Fruit fly (Drosophila melanogaster) whole organism, wandering third instar larva: ENCODE measurements around the gene CG6709.

ENCODE experiments used
- Abd-B ChIP-seq: fragments of >200 bp; optimal IDR thresholded peaks from 2 replicates; lab custom pipeline; 2017; ENCODE audit warnings: missing biosample characterization, missing genetic modification characterization
- CG32264 ChIP-seq: fragments of 200-800 bp; sonication (Bioruptor generic); optimal IDR thresholded peaks from 2 replicates; lab custom pipeline; 2016; ENCODE audit warnings: missing biosample characterization, missing genetic modification characterization
- CG9705 ChIP-seq: fragments of 200-800 bp; sonication (Bioruptor generic); optimal IDR thresholded peaks from 2 replicates; lab custom pipeline; 2018; ENCODE audit warnings: missing biosample characterization, mild to moderate bottlenecking, missing genetic modification characterization
- CrebA ChIP-seq: fragments of 200-800 bp; sonication (Bioruptor generic); optimal IDR thresholded peaks from 2 replicates; lab custom pipeline; 2016; ENCODE audit warnings: missing biosample characterization, mild to moderate bottlenecking, missing genetic modification characterization, borderline replicate concordance
- Dfd ChIP-seq: fragments of >200 bp; optimal IDR thresholded peaks from 2 replicates; lab custom pipeline; 2017; ENCODE audit warnings: missing biosample characterization, missing genetic modification characterization
- Dif ChIP-seq: fragments of 200-275, 200-300 bp; sonication (Bioruptor generic); optimal IDR thresholded peaks from 2 replicates; lab custom pipeline; 2018; ENCODE audit warnings: missing biosample characterization, missing genetic modification characterization; ENCODE audit not compliant: partially characterized antibody
- GATAd ChIP-seq: sonication (Bioruptor generic); optimal IDR thresholded peaks from 2 replicates; lab custom pipeline; 2016; ENCODE audit warnings: missing biosample characterization, missing genetic modification characterization
- HLH106 ChIP-seq: fragments of 200-800 bp; optimal IDR thresholded peaks from 3 replicates; lab custom pipeline; 2019; ENCODE audit warnings: missing biosample characterization, mild to moderate bottlenecking, missing genetic modification characterization, moderate library complexity
- Hnf4 ChIP-seq: fragments of 200-800 bp; sonication (Bioruptor generic); optimal IDR thresholded peaks from 2 replicates; lab custom pipeline; 2016; ENCODE audit warnings: missing biosample characterization, mild to moderate bottlenecking, missing genetic modification characterization
- Hr78 ChIP-seq: fragments of >200 bp; optimal IDR thresholded peaks from 2 replicates; lab custom pipeline; 2017; ENCODE audit warnings: missing biosample characterization, missing genetic modification characterization
- Hr83 ChIP-seq: fragments of 200-300 bp; sonication (Bioruptor generic); optimal IDR thresholded peaks from 2 replicates; lab custom pipeline; 2016; ENCODE audit warnings: missing biosample characterization, mild to moderate bottlenecking, missing genetic modification characterization, moderate library complexity; ENCODE audit not compliant: poor library complexity, severe bottlenecking
- Jra ChIP-seq: sonication (Bioruptor generic); optimal IDR thresholded peaks from 2 replicates; lab custom pipeline; 2016; ENCODE audit warnings: missing biosample characterization, missing genetic modification characterization
- Mio ChIP-seq: sonication (Bioruptor generic); optimal IDR thresholded peaks from 2 replicates; lab custom pipeline; 2016; ENCODE audit warnings: missing biosample characterization, missing genetic modification characterization
- Myc ChIP-seq: fragments of >200 bp; optimal IDR thresholded peaks from 2 replicates; lab custom pipeline; 2017
- N ChIP-seq: fragments of >200 bp; optimal IDR thresholded peaks from 2 replicates; lab custom pipeline; 2018; ENCODE audit warnings: missing biosample characterization, missing external identifiers, missing genetic modification characterization
- OdsH ChIP-seq: fragments of 200-800 bp; sonication (Bioruptor generic); optimal IDR thresholded peaks from 2 replicates; lab custom pipeline; 2016; ENCODE audit warnings: missing biosample characterization, mild to moderate bottlenecking, missing genetic modification characterization
- Rel ChIP-seq, 2 experiments: fragments of 200-800 bp; sonication (Bioruptor generic) in 1 of 2; optimal IDR thresholded peaks; 2 replicates in 1 of 2; 3 replicates in 1 of 2; lab custom pipeline; 2016 to 2019; ENCODE audit warnings: mild to moderate bottlenecking in 2 of 2, missing biosample characterization in 2 of 2, missing genetic modification characterization in 2 of 2, moderate library complexity in 1 of 2
- Sp1 ChIP-seq: fragments of 200-800 bp; sonication (Bioruptor generic); optimal IDR thresholded peaks from 3 replicates; lab custom pipeline; 2019; ENCODE audit warnings: missing biosample characterization, mild to moderate bottlenecking, missing genetic modification characterization, moderate library complexity
- Vsx2 ChIP-seq: fragments of 200-300, 225-300 bp; sonication (Bioruptor generic); optimal IDR thresholded peaks from 2 replicates; lab custom pipeline; 2018; ENCODE audit warnings: missing biosample characterization, missing genetic modification characterization; ENCODE audit not compliant: partially characterized antibody
- br ChIP-seq: fragments of 200-800 bp; sonication (Bioruptor generic); optimal IDR thresholded peaks from 2 replicates; lab custom pipeline; 2016; ENCODE audit warnings: missing biosample characterization, missing genetic modification characterization
- brk ChIP-seq: fragments of 200-800 bp; sonication (Bioruptor generic); optimal IDR thresholded peaks from 2 replicates; lab custom pipeline; 2016; ENCODE audit warnings: missing biosample characterization, mild to moderate bottlenecking, missing genetic modification characterization
- dl ChIP-seq, 2 experiments: fragments of 175-275, 200-275 bp in 1 of 2; fragments of 200-275 bp in 1 of 2; sonication (Bioruptor generic); optimal IDR thresholded peaks; lab custom pipeline; 2018; ENCODE audit warnings: mild to moderate bottlenecking in 2 of 2, missing biosample characterization in 2 of 2, missing genetic modification characterization in 2 of 2, moderate library complexity in 2 of 2; ENCODE audit not compliant: partially characterized antibody in 2 of 2, insufficient read depth in 1 of 2
- dmrt93B ChIP-seq: fragments of 200-800 bp; sonication (Bioruptor generic); optimal IDR thresholded peaks from 2 replicates; lab custom pipeline; 2018; ENCODE audit warnings: missing biosample characterization, mild to moderate bottlenecking, missing genetic modification characterization
- dsf ChIP-seq: sonication (Bioruptor generic); optimal IDR thresholded peaks from 2 replicates; lab custom pipeline; 2016; ENCODE audit warnings: missing biosample characterization, missing genetic modification characterization, borderline replicate concordance
- ey ChIP-seq: fragments of 200-800 bp; sonication (Bioruptor generic); optimal IDR thresholded peaks from 2 replicates; lab custom pipeline; 2016; ENCODE audit warnings: missing biosample characterization, missing genetic modification characterization
- foxo ChIP-seq, 2 experiments: fragments of 200-800 bp; sonication (Bioruptor generic); optimal IDR thresholded peaks; 2 replicates in 1 of 2; 3 replicates in 1 of 2; lab custom pipeline; 2016 to 2017; ENCODE audit warnings: missing biosample characterization in 2 of 2, missing genetic modification characterization in 2 of 2
- fru ChIP-seq: fragments of 200-800 bp; sonication (Bioruptor generic); optimal IDR thresholded peaks from 3 replicates; lab custom pipeline; 2016; ENCODE audit warnings: missing biosample characterization, mild to moderate bottlenecking, missing genetic modification characterization
- h ChIP-seq: fragments of 200-800 bp; sonication (Bioruptor generic); optimal IDR thresholded peaks from 3 replicates; lab custom pipeline; 2016; ENCODE audit warnings: missing biosample characterization, mild to moderate bottlenecking, missing genetic modification characterization
- jim ChIP-seq: fragments of 175-275, 200-325 bp; sonication (Bioruptor generic); optimal IDR thresholded peaks from 2 replicates; lab custom pipeline; 2016; ENCODE audit warnings: missing biosample characterization, mild to moderate bottlenecking, missing genetic modification characterization
- lola ChIP-seq: fragments of >200 bp; optimal IDR thresholded peaks from 2 replicates; lab custom pipeline; 2017; ENCODE audit warnings: missing biosample characterization, missing genetic modification characterization
- pan ChIP-seq: fragments of >200 bp; optimal IDR thresholded peaks from 2 replicates; lab custom pipeline; 2017
- psq ChIP-seq: fragments of 200-800 bp; sonication (Bioruptor generic); optimal IDR thresholded peaks from 3 replicates; lab custom pipeline; 2017; ENCODE audit warnings: missing biosample characterization, mild to moderate bottlenecking, missing genetic modification characterization, moderate library complexity
- rgr ChIP-seq: fragments of 200-800 bp; sonication (Bioruptor generic); optimal IDR thresholded peaks from 3 replicates; lab custom pipeline; 2016; ENCODE audit warnings: missing biosample characterization, mild to moderate bottlenecking, missing genetic modification characterization
- sage ChIP-seq: fragments of 200-800 bp; sonication (Bioruptor generic); optimal IDR thresholded peaks from 2 replicates; lab custom pipeline; 2016; ENCODE audit warnings: missing biosample characterization, mild to moderate bottlenecking, missing genetic modification characterization
- sv ChIP-seq: fragments of 200-800 bp; sonication (Bioruptor generic); optimal IDR thresholded peaks from 3 replicates; lab custom pipeline; 2016; ENCODE audit warnings: missing biosample characterization, missing genetic modification characterization
- tai ChIP-seq: sonication (Bioruptor generic); optimal IDR thresholded peaks from 2 replicates; lab custom pipeline; 2016; ENCODE audit warnings: missing biosample characterization, missing genetic modification characterization
- usp ChIP-seq: fragments of >200 bp; optimal IDR thresholded peaks from 2 replicates; lab custom pipeline; 2017; ENCODE audit warnings: missing biosample characterization, missing genetic modification characterization
- woc ChIP-seq: sonication (Bioruptor generic); optimal IDR thresholded peaks from 2 replicates; lab custom pipeline; 2016; ENCODE audit warnings: missing biosample characterization, mild to moderate bottlenecking, missing genetic modification characterization

The CG6709 gene

DNA sequence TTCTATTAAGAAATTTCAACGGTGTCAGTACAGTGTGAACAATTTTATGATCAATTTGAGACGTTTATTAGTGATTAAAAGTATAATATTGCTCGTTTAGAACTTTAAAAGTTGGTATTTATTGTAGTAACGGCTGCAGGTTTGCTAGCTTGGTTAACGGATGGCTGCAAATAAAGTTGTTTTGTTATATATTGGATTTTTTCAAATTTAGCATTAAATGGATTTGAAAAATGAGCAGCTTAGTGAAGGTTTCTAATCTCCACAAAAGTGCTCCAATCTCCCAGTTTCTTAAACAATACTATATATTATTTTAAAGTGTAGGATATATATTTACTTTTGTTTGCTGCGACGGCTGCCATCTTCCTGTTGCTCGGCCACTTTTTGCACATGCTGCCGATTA lies 22.5 kb downstream of the CG6709 start:
- TF ChIP-seq Dif (GFP tag; lab: Kevin White, UChicago) (no peak), Sp1 (GFP tag; lab: Kevin White, UChicago) (no peak), rgr (no peak), CG9705 (GFP tag; lab: Kevin White, UChicago) (no peak), Hnf4 (GFP tag; lab: Kevin White, UChicago) (no peak), Abd-B (no peak), sv (GFP tag; lab: Kevin White, UChicago) (no peak), jim (GFP tag; lab: Kevin White, UChicago) (no peak), pan (lab: Kevin White, UChicago) (no peak), sage (no peak)

DNA sequence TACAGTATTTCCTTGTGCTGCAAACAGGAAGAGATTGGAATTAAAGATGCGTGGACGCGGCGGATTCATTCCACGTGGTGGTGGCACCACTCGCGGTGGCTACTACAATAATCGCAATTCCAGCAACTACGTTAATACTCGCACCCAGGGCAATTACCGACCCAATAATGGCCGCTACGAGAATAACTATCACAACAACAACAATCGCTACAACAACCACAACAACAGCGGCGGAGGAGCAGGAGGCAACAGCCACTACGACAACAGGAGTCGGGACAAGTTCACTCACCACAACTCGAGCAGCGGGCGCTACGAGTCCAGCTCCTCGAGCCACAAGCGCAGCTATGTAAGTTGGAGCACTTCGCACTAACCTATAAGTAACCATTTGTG lies 29.5 kb downstream of the CG6709 start:
- TF ChIP-seq woc (GFP tag; lab: Kevin White, UChicago) (no peak), Hr83 (GFP tag; lab: Kevin White, UChicago) (no peak), Myc (lab: Kevin White, UChicago) (no peak), Jra (no peak), Mio (GFP tag; lab: Kevin White, UChicago) (no peak)

DNA sequence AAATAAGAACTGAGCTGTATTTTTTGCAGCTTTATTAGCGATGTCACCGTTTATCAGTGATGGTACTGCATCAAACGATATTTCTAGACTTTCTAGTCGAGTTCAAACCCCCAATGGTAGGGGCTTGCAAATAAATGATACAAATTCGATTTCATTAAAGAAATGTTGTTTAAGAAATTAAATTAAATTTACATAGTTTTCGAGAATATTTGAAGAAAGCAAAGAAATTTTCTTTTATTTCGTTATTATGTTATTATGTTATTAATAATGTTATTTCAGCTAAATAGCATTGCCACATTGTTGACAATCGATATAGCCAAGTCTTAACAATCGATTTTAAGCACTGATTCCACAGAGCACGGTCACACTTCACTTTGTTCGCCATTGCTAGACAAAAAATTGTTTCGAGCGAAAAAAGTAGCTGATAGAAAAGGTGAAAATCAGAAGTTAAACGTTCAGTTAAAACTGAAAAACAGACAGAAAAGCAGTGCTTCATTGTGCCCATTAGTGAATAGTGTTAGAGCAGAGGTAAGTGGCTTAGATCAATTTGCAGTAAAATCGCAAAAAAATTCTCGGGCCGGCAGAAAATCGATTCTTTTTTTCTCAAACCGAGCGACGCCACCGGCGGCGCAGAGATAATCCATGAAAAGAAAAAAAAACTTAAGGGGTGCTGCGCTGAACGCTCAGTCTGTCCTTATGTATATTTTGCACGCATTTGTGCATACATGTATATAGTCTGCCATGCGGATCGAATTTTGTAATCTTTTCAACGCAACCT lies 30.1 kb downstream of the CG6709 start, which contains the start of the genes iPLA2-VIA and Ciz1:
TSS of gene iPLA2-VIA (minus strand) at position 75 of the 778 bp plus-strand sequence.
TSS of gene Ciz1 (plus strand) at position 365 of the 778 bp plus-strand sequence.
- TF ChIP-seq HLH106 (tag; lab: Kevin White, UChicago): no peak
- no peak for TF ChIP-seq Hr78 (GFP tag; lab: Kevin White, UChicago)
- TF ChIP-seq usp (GFP tag; lab: Kevin White, UChicago): no peak
- no peak for TF ChIP-seq CrebA
- no peak for TF ChIP-seq jim (GFP tag; lab: Kevin White, UChicago)
- peak; percentile 20 for TF ChIP-seq Hr83 (GFP tag; lab: Kevin White, UChicago)
- TF ChIP-seq tai (GFP tag; lab: Kevin White, UChicago): no peak
- TF ChIP-seq Mio (GFP tag; lab: Kevin White, UChicago): no peak
- no peak for TF ChIP-seq fru
- no peak for TF ChIP-seq dmrt93B (GFP tag; lab: Kevin White, UChicago)
- no peak for TF ChIP-seq Rel (GFP tag; optimal IDR thresholded peaks at IDR 0.05; lab: Kevin White, UChicago)
- no peak for TF ChIP-seq Rel (tag; optimal IDR thresholded peaks at IDR 0.05; lab: Kevin White, UChicago)
- peak; percentile 53 for TF ChIP-seq Jra
- no peak for TF ChIP-seq brk (GFP tag; lab: Kevin White, UChicago)
- no peak for TF ChIP-seq lola (GFP tag; lab: Kevin White, UChicago)
- peak; percentile 55 for TF ChIP-seq Hnf4 (GFP tag; lab: Kevin White, UChicago)
- TF ChIP-seq sv (GFP tag; lab: Kevin White, UChicago): no peak
- no peak for TF ChIP-seq woc (GFP tag; lab: Kevin White, UChicago)
- TF ChIP-seq pan (lab: Kevin White, UChicago): no peak
- TF ChIP-seq Abd-B: no peak
- no peak for TF ChIP-seq sage
- peak; percentile 24 for TF ChIP-seq dsf (GFP tag; lab: Kevin White, UChicago)
- TF ChIP-seq br (GFP tag; lab: Kevin White, UChicago): peak; percentile 38
- TF ChIP-seq CG32264 (GFP tag; lab: Kevin White, UChicago): no peak
- no peak for TF ChIP-seq N
- TF ChIP-seq Sp1 (GFP tag; lab: Kevin White, UChicago): peak; percentile 9
- no peak for TF ChIP-seq h (GFP tag; lab: Kevin White, UChicago)
- TF ChIP-seq Myc (lab: Kevin White, UChicago): no peak
- no peak for TF ChIP-seq Dif (GFP tag; lab: Kevin White, UChicago)
- no peak for TF ChIP-seq Vsx2
- no peak for TF ChIP-seq OdsH (GFP tag; lab: Kevin White, UChicago)
- no peak for TF ChIP-seq GATAd (GFP tag; lab: Kevin White, UChicago)
- no peak for TF ChIP-seq psq (GFP tag; lab: Kevin White, UChicago)
- no peak for TF ChIP-seq Dfd
- no peak for TF ChIP-seq dl (GFP tag; optimal IDR thresholded peaks at IDR 0.05; lab: Kevin White, UChicago; ENCODE audit: insufficient read depth in 1 of 2, partially characterized antibody in 2 of 2)
- peak; percentile 3 for TF ChIP-seq CG9705 (GFP tag; lab: Kevin White, UChicago)
- TF ChIP-seq rgr: no peak
- peak; percentile 1 for TF ChIP-seq ey
- TF ChIP-seq foxo (GFP tag; optimal IDR thresholded peaks at IDR 0.05; lab: Kevin White, UChicago): peak in 1 of 2 experiments; percentile 59
- TF ChIP-seq, all 38 proteins: peak for 9
